Worm (Caenorhabditis elegans) whole organism, young adult: Measurements from ENCODE around the gene R13A5.15.

ENCODE experiments used
- B0035.1 ChIP-seq: sonication (generic microtip); optimal IDR thresholded peaks from 2 replicates; lab custom pipeline; 2016; ENCODE audit warnings: missing genetic modification characterization, mild to moderate bottlenecking, missing compliant biosample characterization, missing genotype, missing genetic modification reagents
- F10E7.11 ChIP-seq: sonication (generic microtip); optimal IDR thresholded peaks from 2 replicates; lab custom pipeline; 2017; ENCODE audit warnings: mild to moderate bottlenecking, missing genetic modification characterization, moderate library complexity, missing compliant biosample characterization
- F37B4.10 ChIP-seq: fragments of 200-800 bp; sonication (Bioruptor generic); IDR thresholded peaks from 2 replicates; pipeline ENCODE4 v1.3.6; 2022; ENCODE audit warnings: missing genetic modification characterization, missing compliant biosample characterization
- F55B11.4 ChIP-seq: sonication (generic microtip); optimal IDR thresholded peaks from 2 replicates; lab custom pipeline; 2016; ENCODE audit warnings: missing compliant biosample characterization, missing genetic modification characterization, borderline replicate concordance; ENCODE audit not compliant: insufficient read depth
- K11D2.4 ChIP-seq: fragments of 200-800 bp; sonication (Bioruptor generic); IDR thresholded peaks from 2 replicates; pipeline ENCODE4 v1.3.6; 2022; ENCODE audit warnings: missing genetic modification reagents, missing genetic modification characterization, missing compliant biosample characterization
- K12H6.12 ChIP-seq: fragments of 200-800 bp; sonication (Bioruptor generic); optimal IDR thresholded peaks from 2 replicates; lab custom pipeline; 2018; ENCODE audit warnings: mild to moderate bottlenecking, missing genetic modification characterization, missing compliant biosample characterization
- Y79H2A.3 ChIP-seq: fragments of 200-800 bp; sonication (Bioruptor generic); conservative IDR thresholded peaks from 2 replicates; pipeline ENCODE4 v1.3.6; 2022; ENCODE audit warnings: missing genetic modification reagents, missing genetic modification characterization, missing compliant biosample characterization
- Y95B8A.8 ChIP-seq: fragments of 200-800 bp; sonication (Bioruptor generic); IDR thresholded peaks from 2 replicates; pipeline ENCODE4 v1.3.6; 2022; ENCODE audit warnings: missing genetic modification reagents, missing genetic modification characterization, missing compliant biosample characterization
- ZK185.1 ChIP-seq: sonication (generic microtip); optimal IDR thresholded peaks from 2 replicates; lab custom pipeline; 2016; ENCODE audit warnings: mild to moderate bottlenecking, missing genetic modification characterization, missing compliant biosample characterization; ENCODE audit not compliant: poor library complexity, severe bottlenecking
- akir-1 ChIP-seq: fragments of 200-800 bp; sonication (Bioruptor generic); optimal IDR thresholded peaks from 2 replicates; lab custom pipeline; 2018; ENCODE audit warnings: mild to moderate bottlenecking, missing genetic modification characterization, moderate library complexity, missing compliant biosample characterization
- cebp-1 ChIP-seq, 2 experiments: fragments of 200-800 bp in 1 of 2; sonication (Bioruptor generic) in 1 of 2; sonication (generic microtip) in 1 of 2; IDR thresholded peaks in 1 of 2; optimal IDR thresholded peaks in 1 of 2; 2 replicates each; pipeline versions ENCODE4 v1.3.6 to Lab custom; 2017 to 2022; ENCODE audit warnings: missing compliant biosample characterization in 2 of 2, missing genetic modification characterization in 2 of 2, mild to moderate bottlenecking in 1 of 2, missing genetic modification reagents in 1 of 2, moderate library complexity in 1 of 2
- ceh-27 ChIP-seq: fragments of 200-800 bp; sonication (Bioruptor generic); optimal IDR thresholded peaks from 2 replicates; lab custom pipeline; 2018; ENCODE audit warnings: mild to moderate bottlenecking, missing genetic modification characterization, moderate library complexity, missing compliant biosample characterization
- ceh-79 ChIP-seq: sonication (generic microtip); optimal IDR thresholded peaks from 2 replicates; lab custom pipeline; 2017; ENCODE audit warnings: mild to moderate bottlenecking, missing genetic modification characterization, missing compliant biosample characterization
- ceh-91 ChIP-seq: fragments of 200-800 bp; sonication (Bioruptor generic); IDR thresholded peaks from 2 replicates; pipeline ENCODE4 v1.3.6; 2022; ENCODE audit warnings: missing genetic modification reagents, missing genetic modification characterization, missing compliant biosample characterization
- die-1 ChIP-seq: sonication (generic microtip); optimal IDR thresholded peaks from 2 replicates; lab custom pipeline; 2016; ENCODE audit warnings: missing genotype, mild to moderate bottlenecking, missing genetic modification characterization, missing compliant biosample characterization
- egl-44 ChIP-seq: fragments of 200-800 bp; sonication (Bioruptor generic); IDR thresholded peaks from 2 replicates; pipeline ENCODE4 v1.3.6; 2022; ENCODE audit warnings: missing genetic modification reagents, missing genetic modification characterization, missing compliant biosample characterization
- egrh-3 ChIP-seq: fragments of 200-800 bp; sonication (Bioruptor generic); IDR thresholded peaks from 2 replicates; pipeline ENCODE4 v1.3.6; 2022; ENCODE audit warnings: missing genetic modification reagents, missing genetic modification characterization, missing compliant biosample characterization
- ets-4 ChIP-seq: fragments of 200-800 bp; sonication (Bioruptor generic); optimal IDR thresholded peaks from 2 replicates; lab custom pipeline; 2018; ENCODE audit warnings: mild to moderate bottlenecking, missing genetic modification characterization, missing compliant biosample characterization
- gei-17 ChIP-seq: fragments of 200-800 bp; sonication (Bioruptor generic); optimal IDR thresholded peaks from 2 replicates; lab custom pipeline; 2018; ENCODE audit warnings: mild to moderate bottlenecking, missing genetic modification characterization, missing compliant biosample characterization
- him-1 ChIP-seq: sonication (generic microtip); optimal IDR thresholded peaks from 2 replicates; lab custom pipeline; 2016; ENCODE audit warnings: missing genotype, missing genetic modification reagents, missing genetic modification characterization, missing compliant biosample characterization
- hlh-26 ChIP-seq: fragments of 200-800 bp; sonication (Bioruptor generic); conservative IDR thresholded peaks from 2 replicates; pipeline ENCODE4 v1.3.6; 2022; ENCODE audit warnings: missing genetic modification reagents, missing genetic modification characterization, missing compliant biosample characterization
- hsf-1 ChIP-seq: fragments of 200-800 bp; sonication (Bioruptor generic); IDR thresholded peaks from 2 replicates; pipeline ENCODE4 v1.3.6; 2022; ENCODE audit warnings: missing genetic modification reagents, missing genetic modification characterization, missing compliant biosample characterization
- lin-26 ChIP-seq: fragments of 200-800 bp; sonication (Bioruptor generic); IDR thresholded peaks from 2 replicates; pipeline ENCODE4 v1.3.6; 2022; ENCODE audit warnings: missing genetic modification reagents, missing genetic modification characterization, missing compliant biosample characterization
- lin-35 ChIP-seq, 3 experiments: fragments of 150-350 bp in 2 of 3; sonication (generic microtip) in 1 of 3; optimal IDR thresholded peaks; 2 replicates each; lab custom pipeline; 2014 to 2018; ENCODE audit warnings: missing biosample characterization in 3 of 3, missing genetic modification characterization in 3 of 3, missing genetic modification reagents in 3 of 3
- lin-40 ChIP-seq: sonication (generic microtip); optimal IDR thresholded peaks from 2 replicates; lab custom pipeline; 2016; ENCODE audit warnings: missing genetic modification characterization, mild to moderate bottlenecking, missing compliant biosample characterization, missing genotype, missing genetic modification reagents
- madf-6 ChIP-seq: fragments of 200-800 bp; sonication (Bioruptor generic); IDR thresholded peaks from 2 replicates; pipeline ENCODE4 v1.3.6; 2022; ENCODE audit warnings: missing genetic modification reagents, missing genetic modification characterization, missing compliant biosample characterization
- mes-4 ChIP-seq: sonication (generic microtip); optimal IDR thresholded peaks from 2 replicates; lab custom pipeline; 2016; ENCODE audit warnings: missing genotype, missing genetic modification characterization, missing compliant biosample characterization
- nfya-1 ChIP-seq: sonication (generic microtip); optimal IDR thresholded peaks from 2 replicates; lab custom pipeline; 2017; ENCODE audit warnings: antibody characterized with exemption, missing compliant biosample characterization, missing genetic modification characterization, borderline replicate concordance; ENCODE audit not compliant: insufficient read depth
- nfyb-1 ChIP-seq: fragments of 200-800 bp; sonication (Bioruptor generic); IDR thresholded peaks from 2 replicates; pipeline ENCODE4 v1.3.6; 2022; ENCODE audit warnings: missing genetic modification reagents, missing genetic modification characterization, missing compliant biosample characterization
- nhr-120 ChIP-seq: fragments of 200-800 bp; sonication (Bioruptor generic); IDR thresholded peaks from 2 replicates; pipeline ENCODE4 v1.3.6; 2022; ENCODE audit warnings: missing genetic modification characterization, missing compliant biosample characterization
- nhr-80 ChIP-seq: sonication (generic microtip); optimal IDR thresholded peaks from 2 replicates; lab custom pipeline; 2016; ENCODE audit warnings: missing genetic modification characterization, missing compliant biosample characterization
- nhr-90 ChIP-seq: sonication (generic microtip); optimal IDR thresholded peaks from 2 replicates; lab custom pipeline; 2016; ENCODE audit warnings: missing genotype, mild to moderate bottlenecking, missing genetic modification characterization, missing compliant biosample characterization
- pbrm-1 ChIP-seq: fragments of 200-800 bp; sonication (Bioruptor generic); IDR thresholded peaks from 2 replicates; pipeline ENCODE4 v1.3.6; 2022; ENCODE audit warnings: missing genetic modification reagents, missing genetic modification characterization, missing compliant biosample characterization
- rcor-1 ChIP-seq: fragments of 200-800 bp; sonication (Bioruptor generic); IDR thresholded peaks from 2 replicates; pipeline ENCODE4 v1.3.6; 2022; ENCODE audit warnings: missing genetic modification reagents, missing genetic modification characterization, missing compliant biosample characterization
- snpc-1.1 ChIP-seq: sonication (generic microtip); optimal IDR thresholded peaks from 2 replicates; lab custom pipeline; 2017; ENCODE audit warnings: missing genetic modification characterization, mild to moderate bottlenecking, missing compliant biosample characterization, antibody characterized with exemption, moderate library complexity, missing genotype, missing genetic modification reagents; ENCODE audit not compliant: insufficient read depth
- snpc-1.3 ChIP-seq: sonication (generic microtip); optimal IDR thresholded peaks from 2 replicates; lab custom pipeline; 2017; ENCODE audit warnings: missing genetic modification characterization, mild to moderate bottlenecking, missing compliant biosample characterization, antibody characterized with exemption, moderate library complexity, missing genotype, missing genetic modification reagents; ENCODE audit not compliant: insufficient read depth
- snpc-3.4 ChIP-seq: sonication (generic microtip); optimal IDR thresholded peaks from 2 replicates; lab custom pipeline; 2017; ENCODE audit warnings: missing genetic modification characterization, mild to moderate bottlenecking, missing compliant biosample characterization, antibody characterized with exemption, moderate library complexity, missing genotype, missing genetic modification reagents
- tbp1 ChIP-seq: fragments of 200-800 bp; sonication (Bioruptor generic); optimal IDR thresholded peaks from 2 replicates; lab custom pipeline; 2018; ENCODE audit warnings: mild to moderate bottlenecking, missing genetic modification characterization, missing compliant biosample characterization
- tbx-9 ChIP-seq: sonication (generic microtip); optimal IDR thresholded peaks from 2 replicates; lab custom pipeline; 2016; ENCODE audit warnings: borderline replicate concordance, missing genetic modification characterization, inconsistent platforms, missing compliant biosample characterization
- tlf-1 ChIP-seq: fragments of 200-800 bp; sonication (Bioruptor generic); optimal IDR thresholded peaks from 2 replicates; lab custom pipeline; 2018; ENCODE audit warnings: mild to moderate bottlenecking, missing genetic modification characterization, missing compliant biosample characterization
- zfh-2 ChIP-seq: fragments of 200-800 bp; sonication (Bioruptor generic); conservative IDR thresholded peaks from 2 replicates; pipeline ENCODE4 v1.3.6; 2022; ENCODE audit warnings: missing genetic modification reagents, missing genetic modification characterization, missing compliant biosample characterization
- zim-3 ChIP-seq: sonication (generic microtip); optimal IDR thresholded peaks from 2 replicates; lab custom pipeline; 2017; ENCODE audit warnings: mild to moderate bottlenecking, missing genetic modification characterization, moderate library complexity, missing compliant biosample characterization
- ztf-18 ChIP-seq: sonication (generic microtip); optimal IDR thresholded peaks from 2 replicates; lab custom pipeline; 2016; ENCODE audit warnings: missing genotype, mild to moderate bottlenecking, missing genetic modification characterization, missing compliant biosample characterization

Gene R13A5.15

ce11 chrIII:7570083-7570695 lies 17.9 kb downstream of the R13A5.15 start, which contains the start of gene R13A5.7 (continued):
- peak; percentile 42; the same call in 1 of the 2 replicates for TF ChIP-seq egrh-3 (GFP tag; lab: Robert Waterston, UW)
- TF ChIP-seq tlf-1 (GFP tag; lab: Kevin White, UChicago) = peak; percentile 28
- TF ChIP-seq die-1 (tag; lab: Kevin White, UChicago) = peak; percentile 52
- TF ChIP-seq ceh-91 (GFP tag; lab: Robert Waterston, UW) = no peak
- TF ChIP-seq madf-6 = 0 out of 2 replicates have a peak, but pooled peaks have one; percentile 26
- TF ChIP-seq K11D2.4 = 0 out of 2 replicates have a peak, but pooled peaks have one; percentile 17
- TF ChIP-seq rcor-1 (GFP tag; lab: Robert Waterston, UW) = 0 out of 2 replicates have a peak, but pooled peaks have one; percentile 27
- peak; percentile 69 for TF ChIP-seq lin-40 (tag; lab: Kevin White, UChicago)
- peak in 1 of 3 experiments; percentile 62 for TF ChIP-seq lin-35 (GFP tag; optimal IDR thresholded peaks at IDR 0.05; lab: Kevin White, UChicago)
- TF ChIP-seq tbp1 (GFP tag; lab: Kevin White, UChicago) = peak; percentile 36
- peak; percentile 50; the same call in 1 of the 2 replicates for TF ChIP-seq egl-44 (GFP tag; lab: Robert Waterston, UW)
- TF ChIP-seq F55B11.4 (tag; lab: Kevin White, UChicago) = no peak
- TF ChIP-seq pbrm-1 (GFP tag; lab: Robert Waterston, UW) = peak; percentile 46; the same call in 1 of the 2 replicates
- TF ChIP-seq ztf-18 (tag; lab: Kevin White, UChicago) = peak; percentile 57
- no peak for TF ChIP-seq nfya-1 (tag; lab: Kevin White, UChicago)
- TF ChIP-seq mes-4 (tag; lab: Kevin White, UChicago) = no peak
- TF ChIP-seq nfyb-1 (GFP tag; lab: Robert Waterston, UW) = peak; percentile 84
- TF ChIP-seq nhr-90 (tag; lab: Kevin White, UChicago) = peak; percentile 36
- peak; percentile 97 for TF ChIP-seq nhr-80 (tag; lab: Kevin White, UChicago)
- peak; percentile 71 for TF ChIP-seq ZK185.1
- TF ChIP-seq ceh-27 (GFP tag; lab: Kevin White, UChicago) = peak; percentile 80

- TF ChIP-seq F10E7.11 (tag; lab: Kevin White, UChicago) = no peak
- TF ChIP-seq hsf-1 = no peak
- TF ChIP-seq snpc-1.3 (tag; lab: Kevin White, UChicago) = no peak
- TF ChIP-seq tbx-9 (tag; lab: Kevin White, UChicago) = no peak
- no peak for TF ChIP-seq F37B4.10
- TF ChIP-seq snpc-3.4 (tag; lab: Kevin White, UChicago) = no peak
- TF ChIP-seq him-1 (tag; lab: Kevin White, UChicago) = no peak
- no peak for TF ChIP-seq die-1 (tag; lab: Kevin White, UChicago)
- TF ChIP-seq Y95B8A.8 (GFP tag; lab: Robert Waterston, UW) = no peak
Measured at ce11 chrIII:7566098-7566497, 22.0 kb downstream of the R13A5.15 start, which contains the start of gene ttr-32. Gene ttr-32, plus strand, starts transcription at chrIII:7566411.

ce11 chrIII:7565247-7565646 lies 22.9 kb downstream of the R13A5.15 start, which contains the start of gene ttr-8:
Gene ttr-8, minus strand, starts transcription at chrIII:7565347.
- no peak for TF ChIP-seq cebp-1 (GFP tag; IDR thresholded peaks at IDR 0.05; lab: Robert Waterston, UW)
- TF ChIP-seq cebp-1 (tag; optimal IDR thresholded peaks at IDR 0.05; lab: Kevin White, UChicago) = no peak
- no peak for TF ChIP-seq B0035.1 (tag; lab: Kevin White, UChicago)
- no peak for TF ChIP-seq ets-4 (GFP tag; lab: Kevin White, UChicago)
- TF ChIP-seq nhr-120 (GFP tag; lab: Robert Waterston, UW) = no peak
- TF ChIP-seq ceh-79 (tag; lab: Kevin White, UChicago) = no peak
- no peak for TF ChIP-seq lin-26 (GFP tag; lab: Robert Waterston, UW)
- TF ChIP-seq mes-4 (tag; lab: Kevin White, UChicago) = no peak
- no peak for TF ChIP-seq snpc-1.1 (tag; lab: Kevin White, UChicago)
- TF ChIP-seq hlh-26 (GFP tag; lab: Robert Waterston, UW) = no peak
- TF ChIP-seq nfya-1 (tag; lab: Kevin White, UChicago) = no peak
- TF ChIP-seq Y79H2A.3 (GFP tag; lab: Robert Waterston, UW) = no peak
- no peak for TF ChIP-seq akir-1 (GFP tag; lab: Kevin White, UChicago)
- no peak for TF ChIP-seq gei-17 (GFP tag; lab: Kevin White, UChicago)
- TF ChIP-seq zfh-2 (GFP tag; lab: Robert Waterston, UW) = no peak
- no peak for TF ChIP-seq zim-3 (tag; lab: Kevin White, UChicago)
- TF ChIP-seq K12H6.12 (tag; lab: Kevin White, UChicago) = no peak
- TF ChIP-seq snpc-1.3 (tag; lab: Kevin White, UChicago) = no peak
